Worm (Caenorhabditis elegans): ENCODE data around the gene cyp-35A1.
"Not testable (repeated sequence)": the region's sequence is repeated elsewhere in the genome, so short reads cannot be mapped to it uniquely, and the experiment has no call there.

cyp-35A1 gene

DNA sequence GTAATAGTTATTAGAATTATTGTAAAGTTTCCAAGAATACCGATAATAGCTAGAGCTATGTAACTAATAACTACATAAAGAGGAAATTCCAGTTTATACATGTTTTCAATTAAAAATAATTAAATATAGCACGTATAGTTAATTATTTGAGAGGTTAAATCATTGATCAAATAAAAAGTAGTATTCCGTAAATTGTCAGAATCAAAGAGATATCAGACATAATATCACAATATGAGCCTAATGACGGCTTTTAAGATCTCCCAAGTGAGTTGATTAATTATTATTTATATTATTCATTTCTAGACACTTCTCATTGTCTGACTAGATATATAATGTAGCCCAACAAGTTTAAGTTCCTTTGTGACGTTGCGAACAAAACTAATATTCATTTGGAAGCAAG lies 17.8 kb upstream of the cyp-35A1 start, which contains the start of gene srsx-24:
Gene srsx-24, minus strand, starts transcription at position 101 of the 400 bp plus-strand sequence.
- TF ChIP-seq dao-5 (tag; optimal IDR thresholded peaks at IDR 0.05), result no peak
- no peak for TF ChIP-seq him-1 (tag; optimal IDR thresholded peaks at IDR 0.05)
- TF ChIP-seq W03F9.2 (tag; optimal IDR thresholded peaks at IDR 0.05), result no peak

DNA sequence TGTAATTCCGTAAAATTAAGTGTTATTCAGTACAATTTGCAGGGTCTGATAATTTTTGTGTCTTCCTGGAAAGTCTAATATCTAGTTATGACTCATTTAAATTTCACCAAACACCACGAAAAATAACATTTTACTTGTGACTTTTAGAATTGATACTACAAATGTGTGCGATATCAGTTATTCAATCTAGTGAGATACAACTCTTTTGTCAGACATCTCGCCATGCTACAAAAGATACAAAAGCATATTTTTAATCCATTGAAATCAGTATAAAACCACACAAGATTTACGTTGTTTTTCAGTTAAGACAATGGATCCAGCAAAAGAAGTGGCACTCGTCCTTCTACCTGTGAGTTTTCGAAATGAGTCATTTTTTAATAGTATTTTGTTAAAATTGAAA lies 12.5 kb upstream of the cyp-35A1 start, which contains the start of gene srx-56:
Gene srx-56, plus strand, starts transcription at position 301 of the 400 bp plus-strand sequence.
- TF ChIP-seq dao-5 (tag; optimal IDR thresholded peaks at IDR 0.05) (no peak), him-1 (tag; optimal IDR thresholded peaks at IDR 0.05) (no peak), W03F9.2 (tag; optimal IDR thresholded peaks at IDR 0.05) (no peak)

DNA sequence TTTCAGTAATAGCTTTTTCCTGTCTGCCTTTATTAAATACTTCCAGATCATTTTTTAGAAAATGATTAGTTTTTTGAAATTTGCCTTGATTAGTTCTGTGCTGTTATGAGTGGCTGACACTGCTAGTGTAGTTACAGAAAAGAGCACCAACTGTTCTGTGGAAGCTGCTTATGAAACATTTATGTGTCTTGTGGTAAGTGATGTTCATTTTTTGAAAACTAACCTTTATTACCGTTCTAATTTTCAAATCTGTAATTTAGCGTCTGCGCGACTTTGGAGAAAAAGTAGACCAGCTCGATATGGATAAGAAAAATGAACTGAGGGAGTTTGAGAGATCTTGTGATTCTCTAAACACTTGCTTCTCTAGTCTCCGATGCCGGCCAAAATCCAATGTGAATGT lies 8.0 kb upstream of the cyp-35A1 start, which contains the start of gene srj-14:
Gene srj-14, plus strand, starts transcription at position 131 of the 400 bp plus-strand sequence.
- no peak for TF ChIP-seq W03F9.2 (tag; optimal IDR thresholded peaks at IDR 0.05)
- no peak for TF ChIP-seq dao-5 (tag; optimal IDR thresholded peaks at IDR 0.05)
- no peak for TF ChIP-seq him-1 (tag; optimal IDR thresholded peaks at IDR 0.05)

DNA sequence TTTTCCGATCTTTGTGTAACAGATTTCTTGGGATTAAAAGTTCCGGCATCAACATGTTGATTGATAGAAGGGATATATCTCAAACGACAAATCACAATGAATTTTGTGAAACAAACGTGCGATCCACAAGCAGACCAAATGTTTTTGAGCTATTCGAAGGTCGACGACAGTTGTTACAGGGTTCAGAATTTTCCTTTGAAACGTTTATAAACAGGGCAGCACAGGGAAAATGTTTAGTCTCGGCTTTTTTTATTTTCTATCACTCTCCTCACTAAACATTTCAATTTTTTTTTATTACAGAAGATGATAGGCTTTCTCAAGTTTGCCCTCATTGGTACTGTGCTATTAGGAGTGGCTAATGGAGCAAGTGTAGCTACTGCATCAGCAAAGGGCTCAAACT lies 3.4 kb upstream of the cyp-35A1 start, which contains the start of gene exc-13:
Gene exc-13, plus strand, starts transcription at position 301 of the 400 bp plus-strand sequence.
- TF ChIP-seq dao-5 (tag; optimal IDR thresholded peaks at IDR 0.05) (no peak), him-1 (tag; optimal IDR thresholded peaks at IDR 0.05) (no peak), W03F9.2 (tag; optimal IDR thresholded peaks at IDR 0.05) (no peak)

DNA sequence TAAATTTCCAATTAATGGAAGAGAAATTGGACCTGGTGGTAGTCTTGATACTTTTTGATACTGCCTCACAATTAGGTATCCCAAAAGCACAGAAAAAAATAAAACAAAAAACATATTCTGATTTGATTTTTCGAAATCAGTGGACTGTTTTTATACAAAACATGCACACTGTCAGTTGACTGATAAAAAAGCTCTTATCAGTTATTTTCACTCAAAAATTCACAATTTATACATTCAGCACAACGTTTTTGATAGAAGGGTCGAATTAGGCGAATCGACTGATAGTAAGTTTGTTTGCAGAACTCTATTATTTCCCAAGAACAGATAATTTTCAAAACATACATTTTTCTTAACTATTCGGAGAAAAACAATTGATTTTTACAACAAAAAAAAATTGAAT lies 2.5 kb upstream of the cyp-35A1 start, which contains the start of gene cyp-35A2:
Gene cyp-35A2, minus strand, starts transcription at position 124 of the 400 bp plus-strand sequence.
- TF ChIP-seq W03F9.2 (tag; optimal IDR thresholded peaks at IDR 0.05), result no peak
- no peak for TF ChIP-seq him-1 (tag; optimal IDR thresholded peaks at IDR 0.05)
- no peak for TF ChIP-seq dao-5 (tag; optimal IDR thresholded peaks at IDR 0.05)

DNA sequence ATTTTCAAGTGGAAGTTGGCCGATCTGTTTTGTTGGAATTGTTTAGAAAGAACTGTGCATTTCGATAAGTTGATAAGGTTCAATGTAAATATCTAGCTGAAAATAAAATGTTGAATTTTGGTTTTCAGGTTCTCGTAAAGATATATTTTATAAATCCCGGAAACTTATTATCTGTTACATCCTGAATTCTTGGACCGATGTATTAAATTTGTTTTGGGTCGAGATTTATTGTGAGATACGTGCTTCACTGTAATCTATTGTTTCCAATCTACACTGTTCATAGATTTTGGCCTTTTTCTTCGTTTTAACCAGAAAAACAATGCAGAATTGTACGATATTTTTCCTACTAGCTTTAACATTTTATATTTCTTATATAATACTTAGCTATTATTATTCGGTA lies 4.4 kb downstream of the cyp-35A1 start, which contains the start of gene C03G6.6:
Gene C03G6.6, plus strand, starts transcription at position 301 of the 400 bp plus-strand sequence.
- no peak for TF ChIP-seq dao-5 (tag; optimal IDR thresholded peaks at IDR 0.05)
- no peak for TF ChIP-seq W03F9.2 (tag; optimal IDR thresholded peaks at IDR 0.05)
- no peak for TF ChIP-seq him-1 (tag; optimal IDR thresholded peaks at IDR 0.05)

DNA sequence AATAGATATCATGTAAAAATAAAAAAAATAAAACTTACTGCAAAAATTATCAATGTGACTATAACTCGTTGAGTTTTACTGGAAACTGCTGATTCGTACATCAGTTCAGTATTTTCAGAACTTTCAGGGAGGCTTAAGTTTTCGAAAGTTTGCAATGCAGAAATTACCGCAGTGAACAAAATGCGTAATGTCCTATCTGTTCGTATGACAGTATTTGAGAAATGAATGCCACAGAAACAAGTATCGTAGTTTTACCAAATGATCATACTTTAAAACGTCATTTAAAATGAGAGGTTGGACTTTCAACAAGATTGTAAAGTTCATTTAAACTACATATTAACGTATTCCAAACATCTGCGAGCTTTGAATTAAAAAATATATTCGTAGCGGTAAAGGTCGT lies 4.9 kb downstream of the cyp-35A1 start, which contains the start of gene C03G6.21:
Gene C03G6.21, minus strand, starts transcription at position 101 of the 400 bp plus-strand sequence.
- TF ChIP-seq W03F9.2 (tag; optimal IDR thresholded peaks at IDR 0.05) (no peak), dao-5 (tag; optimal IDR thresholded peaks at IDR 0.05) (no peak), him-1 (tag; optimal IDR thresholded peaks at IDR 0.05) (no peak)

DNA sequence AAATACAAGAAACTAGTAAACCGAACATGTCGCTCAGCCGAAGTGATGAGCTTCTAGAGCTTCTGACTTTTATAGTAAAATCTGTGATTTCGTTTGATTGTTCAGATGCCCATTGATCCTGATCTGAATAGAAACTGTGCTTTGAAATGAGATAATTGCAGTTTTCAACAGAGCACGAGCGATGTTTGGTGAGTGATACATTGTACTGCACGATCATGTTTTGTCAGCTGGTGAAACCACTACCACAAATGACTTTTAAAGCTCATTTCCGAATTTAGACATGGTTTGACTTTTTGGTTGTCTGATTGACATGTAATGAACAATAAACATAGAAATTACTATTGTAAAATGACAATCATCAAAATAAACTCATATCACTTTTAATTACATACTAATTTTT lies 6.1 kb downstream of the cyp-35A1 start, which contains the start of gene tag-293:
Gene tag-293, minus strand, starts transcription at position 101 of the 400 bp plus-strand sequence.
- TF ChIP-seq W03F9.2 (tag; optimal IDR thresholded peaks at IDR 0.05) (no peak), dao-5 (tag; optimal IDR thresholded peaks at IDR 0.05) (no peak), him-1 (tag; optimal IDR thresholded peaks at IDR 0.05) (no peak)

DNA sequence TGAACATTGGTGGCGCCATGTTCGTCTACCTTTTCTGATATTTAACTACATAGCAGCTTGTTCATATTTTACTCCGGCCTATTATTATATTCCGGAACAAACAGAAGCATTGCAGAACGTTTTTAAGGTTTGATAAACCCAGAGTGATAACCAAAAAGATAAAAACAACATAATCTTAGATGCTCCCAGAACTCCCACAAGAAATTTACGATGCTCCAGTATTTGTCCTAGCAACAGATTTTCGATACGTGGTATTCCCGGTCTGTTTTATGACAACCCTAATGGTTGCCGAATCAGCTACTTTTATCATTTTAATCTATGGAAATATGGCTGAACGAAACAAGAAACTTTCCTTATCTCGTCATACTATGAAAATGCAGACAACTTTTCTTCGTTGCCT lies 8.0 kb downstream of the cyp-35A1 start:
- no peak for TF ChIP-seq him-1 (tag; optimal IDR thresholded peaks at IDR 0.05)
- no peak for TF ChIP-seq dao-5 (tag; optimal IDR thresholded peaks at IDR 0.05)
- TF ChIP-seq W03F9.2 (tag; optimal IDR thresholded peaks at IDR 0.05), result no peak

DNA sequence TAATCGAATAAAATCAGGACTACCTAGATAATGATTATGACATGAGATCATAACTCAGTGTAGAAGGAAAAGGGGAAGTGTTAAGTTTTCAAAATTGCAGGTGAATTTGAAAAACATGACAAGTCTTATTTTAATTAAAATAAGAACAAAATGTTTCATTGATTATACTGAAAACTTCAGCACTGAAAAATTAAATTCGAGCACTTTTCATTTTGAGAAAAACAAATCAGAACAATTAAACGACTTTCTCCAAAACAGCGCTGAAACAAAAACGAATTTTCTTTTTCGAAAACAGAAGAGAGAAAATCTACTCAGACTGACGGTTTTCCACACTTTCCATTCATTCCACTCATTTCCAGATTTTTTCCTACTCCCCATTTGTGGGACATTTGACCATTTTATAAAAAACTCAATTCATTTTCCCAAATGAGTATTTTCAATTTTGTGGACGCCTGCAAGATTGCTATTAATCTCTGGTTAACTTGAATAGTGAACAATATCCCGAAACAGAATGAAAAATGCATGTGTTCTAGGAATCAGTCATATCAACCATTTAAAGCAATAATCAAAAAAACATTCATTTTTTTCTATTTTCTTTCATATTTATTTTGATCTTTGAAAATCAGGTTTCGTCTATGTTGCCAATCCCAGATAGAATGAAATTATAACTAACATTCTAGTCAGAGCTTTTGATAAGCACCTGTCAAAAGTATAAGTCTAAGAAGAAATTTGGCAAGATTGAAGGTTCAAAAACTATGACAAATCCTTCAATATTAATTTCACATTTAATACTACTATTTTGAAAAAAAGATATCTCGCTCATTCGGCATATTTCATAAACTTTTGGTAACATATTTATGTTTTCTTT lies 9.2 kb downstream of the cyp-35A1 start, which contains the start of the genes srh-231 and srh-275:
Gene srh-231, minus strand, starts transcription at position 51 of the 868 bp plus-strand sequence.
Gene srh-275, plus strand, starts transcription at position 818 of the 868 bp plus-strand sequence.
- TF ChIP-seq him-1 (tag; optimal IDR thresholded peaks at IDR 0.05) (no peak), W03F9.2 (tag; optimal IDR thresholded peaks at IDR 0.05) (no peak), dao-5 (tag; optimal IDR thresholded peaks at IDR 0.05) (no peak)

DNA sequence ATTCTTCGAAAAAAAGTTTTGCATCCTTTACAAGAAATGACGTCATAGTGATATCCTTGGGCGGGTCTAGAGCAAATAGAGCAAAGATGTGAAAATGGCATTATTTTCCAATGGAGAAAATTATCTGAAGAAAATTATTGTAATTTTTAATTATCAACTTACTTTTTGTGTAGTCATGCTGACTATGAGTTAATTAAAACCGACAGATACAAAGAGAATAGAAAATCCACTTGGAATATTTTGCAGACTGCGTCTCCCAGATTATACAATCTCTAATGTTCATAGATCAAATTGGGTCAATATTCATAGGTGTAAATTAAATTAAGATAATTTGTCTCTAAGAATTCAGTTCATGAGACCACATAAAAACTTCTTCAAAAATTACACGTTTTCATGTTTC lies 12.0 kb downstream of the cyp-35A1 start, which contains the start of gene nhr-149:
Gene nhr-149, minus strand, starts transcription at position 101 of the 400 bp plus-strand sequence.
- TF ChIP-seq him-1 (tag; optimal IDR thresholded peaks at IDR 0.05), result no peak
- TF ChIP-seq dao-5 (tag; optimal IDR thresholded peaks at IDR 0.05), result no peak
- TF ChIP-seq W03F9.2 (tag; optimal IDR thresholded peaks at IDR 0.05), result no peak

DNA sequence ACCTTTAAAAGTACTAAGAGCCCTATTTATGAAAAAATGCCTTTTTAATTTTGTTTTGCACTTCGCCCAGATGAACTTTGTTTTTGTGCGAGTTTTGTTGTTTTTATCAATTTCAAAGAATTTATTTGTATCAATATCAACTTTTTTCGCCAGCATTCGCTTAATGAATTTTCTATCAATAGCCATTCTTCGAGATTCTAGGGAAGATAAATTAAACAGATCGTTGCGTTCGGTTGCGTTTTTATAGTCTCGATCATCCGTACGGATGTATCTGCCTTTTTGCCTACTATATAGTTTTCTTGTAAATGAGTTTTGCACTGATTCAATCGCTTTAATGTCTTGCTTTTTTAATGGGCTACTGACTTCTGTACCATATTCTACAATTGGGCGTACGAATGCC lies 16.1 kb downstream of the cyp-35A1 start, which contains the start of gene nhr-147:
Gene nhr-147, plus strand, starts transcription at position 301 of the 400 bp plus-strand sequence.
- not testable (repeated sequence) for TF ChIP-seq W03F9.2, him-1, dao-5 (tag; optimal IDR thresholded peaks at IDR 0.05)

DNA sequence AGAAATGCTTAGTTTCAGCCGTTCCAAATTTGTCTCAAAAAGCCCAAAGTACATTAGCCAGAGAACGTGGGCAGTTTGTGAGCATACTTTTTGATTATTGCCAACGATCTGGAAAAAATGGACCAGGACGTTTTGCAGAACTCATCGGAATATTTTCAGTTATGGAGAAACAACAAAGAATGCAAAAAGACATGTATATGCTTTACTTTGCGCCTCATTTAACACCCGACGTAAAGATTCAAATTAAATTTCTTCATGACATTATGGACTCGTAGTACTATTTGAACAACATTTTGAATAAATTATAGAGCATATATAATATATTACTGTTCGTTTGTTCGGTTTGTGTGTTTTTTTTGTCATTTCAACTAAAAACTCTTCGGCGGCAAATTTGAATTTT lies 18.1 kb downstream of the cyp-35A1 start, which contains the start of gene srh-244:
Gene srh-244, plus strand, starts transcription at position 301 of the 400 bp plus-strand sequence.
- TF ChIP-seq him-1 (tag; optimal IDR thresholded peaks at IDR 0.05) (no peak), dao-5 (tag; optimal IDR thresholded peaks at IDR 0.05) (no peak), W03F9.2 (tag; optimal IDR thresholded peaks at IDR 0.05) (no peak)

Measured in whole organism, L4/young adult.